Fruit fly (Drosophila melanogaster): Measurements from ENCODE around the gene CG9953.

CG9953 gene

dm6 chr3L:6980553-6980952 is 11.1 kb downstream of the CG9953 start:
- TF ChIP-seq lola (GFP tag; optimal IDR thresholded peaks at IDR 0.05) = peak in 1 of 3 experiments; percentile 14
- TF ChIP-seq amos (GFP tag; IDR thresholded peaks at IDR 0.05; ENCODE audit: partially characterized antibody) = no peak
- TF ChIP-seq Sox100B (GFP tag; optimal IDR thresholded peaks at IDR 0.05) = peak; percentile 9
- peak; percentile 27; the same call in 1 of the 3 replicates for TF ChIP-seq CG17361 (GFP tag; IDR thresholded peaks at IDR 0.05)
- peak; percentile 6 for TF ChIP-seq dmrt99B (tag; optimal IDR thresholded peaks at IDR 0.05)
- TF ChIP-seq ac (GFP tag; optimal IDR thresholded peaks at IDR 0.05) = no peak
- no peak for TF ChIP-seq Six4 (GFP tag; optimal IDR thresholded peaks at IDR 0.05)
- peak; percentile 33 for TF ChIP-seq CG11504 (tag; optimal IDR thresholded peaks at IDR 0.05)
- TF ChIP-seq dimm (GFP tag; IDR thresholded peaks at IDR 0.05) = no peak
- TF ChIP-seq Ssrp (tag; optimal IDR thresholded peaks at IDR 0.05) = peak; percentile 13
- no peak for TF ChIP-seq Blimp-1 (GFP tag; optimal IDR thresholded peaks at IDR 0.05)
- TF ChIP-seq gem (tag; optimal IDR thresholded peaks at IDR 0.05) = peak; percentile 25
- no peak for TF ChIP-seq sd (tag; optimal IDR thresholded peaks at IDR 0.05)
- TF ChIP-seq CG7839 (tag; optimal IDR thresholded peaks at IDR 0.05) = peak; percentile 4
- TF ChIP-seq nmo (GFP tag; optimal IDR thresholded peaks at IDR 0.05) = peak; percentile 3
- TF ChIP-seq CG2678 (tag; optimal IDR thresholded peaks at IDR 0.05) = peak; percentile 10
- TF ChIP-seq tup (GFP tag; optimal IDR thresholded peaks at IDR 0.05) = no peak
- no peak for TF ChIP-seq Ptx1 (GFP tag; IDR thresholded peaks at IDR 0.05)
- TF ChIP-seq grau (tag; optimal IDR thresholded peaks at IDR 0.05) = peak; percentile 57
- no peak for TF ChIP-seq Fer1 (GFP tag; optimal IDR thresholded peaks at IDR 0.05)
- TF ChIP-seq row (GFP tag; IDR thresholded peaks at IDR 0.05) = 0 out of 3 replicates have a peak, but pooled peaks have one; percentile 10
- no peak for TF ChIP-seq CG14014 (GFP tag; IDR thresholded peaks at IDR 0.05)
- peak; percentile 51 for TF ChIP-seq CG2712 (tag; optimal IDR thresholded peaks at IDR 0.05)
- peak; percentile 55 for TF ChIP-seq CG18262 (tag; optimal IDR thresholded peaks at IDR 0.05)
- peak; percentile 12 for TF ChIP-seq Sox102F (GFP tag; optimal IDR thresholded peaks at IDR 0.05)
- peak; percentile 36; the same call in 1 of the 2 replicates for TF ChIP-seq CG31441 (GFP tag; IDR thresholded peaks at IDR 0.05)

- TF ChIP-seq CG8478 (optimal IDR thresholded peaks at IDR 0.05) = peak; percentile 28
- TF ChIP-seq CG12942 (GFP tag; optimal IDR thresholded peaks at IDR 0.05) = no peak
- TF ChIP-seq abd-A (tag; optimal IDR thresholded peaks at IDR 0.05) = peak; percentile 71
- TF ChIP-seq Sox100B (GFP tag; optimal IDR thresholded peaks at IDR 0.05) = no peak
- TF ChIP-seq Nf-YB (GFP tag; optimal IDR thresholded peaks at IDR 0.05) = peak; percentile 10
- TF ChIP-seq sr (GFP tag; IDR thresholded peaks at IDR 0.05) = peak; percentile 58; the same call in 1 of the 3 replicates
- TF ChIP-seq cwo (GFP tag; optimal IDR thresholded peaks at IDR 0.05) = peak; percentile 53
- TF ChIP-seq CG1832 (GFP tag; optimal IDR thresholded peaks at IDR 0.05) = peak; percentile 71
- TF ChIP-seq CG10654 (GFP tag; optimal IDR thresholded peaks at IDR 0.05) = no peak
- TF ChIP-seq sd (tag; optimal IDR thresholded peaks at IDR 0.05) = peak; percentile 10
- TF ChIP-seq Deaf1 (tag; optimal IDR thresholded peaks at IDR 0.05) = peak; percentile 6
- TF ChIP-seq CG10321 (GFP tag; IDR thresholded peaks at IDR 0.05) = peak; percentile 81
- no peak for TF ChIP-seq inv (GFP tag; IDR thresholded peaks at IDR 0.05; ENCODE audit: partially characterized antibody)
- TF ChIP-seq Hr78 (GFP tag; optimal IDR thresholded peaks at IDR 0.05) = peak in 1 of 2 experiments; percentile 5
- TF ChIP-seq crol (GFP tag; IDR thresholded peaks at IDR 0.05) = peak; percentile 98
- TF ChIP-seq Nf-YC (tag; optimal IDR thresholded peaks at IDR 0.05) = peak; percentile 13
- peak; percentile 80 for TF ChIP-seq ci (GFP tag; IDR thresholded peaks at IDR 0.05)
- no peak for TF ChIP-seq CG9932 (GFP tag; IDR thresholded peaks at IDR 0.05)
- 0 out of 3 replicates have a peak, but pooled peaks have one; percentile 52 for TF ChIP-seq CG2199 (GFP tag; IDR thresholded peaks at IDR 0.05)
- no peak for TF ChIP-seq phol (tag; optimal IDR thresholded peaks at IDR 0.05)
- 0 out of 2 replicates have a peak, but pooled peaks have one; percentile 23 for TF ChIP-seq lmd (GFP tag; IDR thresholded peaks at IDR 0.05)
- TF ChIP-seq twi (tag; optimal IDR thresholded peaks at IDR 0.05) = peak; percentile 79
- peak; percentile 38 for TF ChIP-seq CG10543 (GFP tag; optimal IDR thresholded peaks at IDR 0.05)
- peak; percentile 95 for TF ChIP-seq CG4360 (GFP tag; IDR thresholded peaks at IDR 0.05)
Observed at dm6 chr3L:6981109-6981741, 11.8 kb downstream of the CG9953 start.

Data from whole organism, embryonic.